Worm (Caenorhabditis elegans) whole organism, L2 larva: Measurements from ENCODE around the gene ddp-1.

Source experiments
- nhr-12 ChIP-seq: fragments of 150-350 bp; optimal IDR thresholded peaks from 2 replicates; lab custom pipeline; 2014; ENCODE audit warnings: missing biosample characterization, missing genetic modification characterization
- nhr-21 ChIP-seq: fragments of 150-350 bp; optimal IDR thresholded peaks from 2 replicates; lab custom pipeline; 2014; ENCODE audit warnings: missing biosample characterization, missing genetic modification characterization
- ztf-11 ChIP-seq: sonication (generic microtip); optimal IDR thresholded peaks from 2 replicates; lab custom pipeline; 2017; ENCODE audit warnings: missing biosample characterization, missing genetic modification characterization

DNA sequence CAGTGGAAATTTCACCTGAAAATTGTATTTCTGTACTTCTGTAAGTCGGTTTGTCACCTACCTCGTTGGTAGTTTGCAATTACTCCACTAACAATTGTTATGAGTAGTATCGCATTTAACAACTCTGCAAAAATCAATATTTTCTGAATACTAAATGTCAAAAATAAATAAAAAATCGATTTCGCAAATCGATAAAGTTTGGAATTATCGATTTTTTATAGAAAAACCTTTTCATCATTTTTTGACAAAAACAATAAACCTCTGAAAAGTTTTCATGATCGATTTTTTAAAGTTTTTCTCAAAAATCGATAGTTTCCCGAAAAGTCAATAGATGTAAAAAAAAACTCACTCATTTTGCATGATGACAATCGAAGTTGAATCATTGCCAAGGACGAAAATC, 27.2 kb downstream of the ddp-1 start:
- TF ChIP-seq nhr-12 (tag; lab: Kevin White, UChicago): no peak
- no peak for TF ChIP-seq ztf-11 (tag; lab: Kevin White, UChicago)
- TF ChIP-seq nhr-21 (tag; lab: Kevin White, UChicago): no peak
